Worm (Caenorhabditis elegans) whole organism, late embryonic: ENCODE results near the gene C42C1.3.

ENCODE experiments used
- ama-1 ChIP-seq: fragments of 150-350 bp; optimal IDR thresholded peaks from 2 replicates; lab custom pipeline; 2014
- ceh-14 ChIP-seq: sonication (generic microtip); optimal IDR thresholded peaks from 2 replicates; lab custom pipeline; 2016; ENCODE audit warnings: missing genotype, missing genetic modification characterization, missing compliant biosample characterization
- dmd-4 ChIP-seq: sonication (generic microtip); optimal IDR thresholded peaks from 2 replicates; lab custom pipeline; 2016; ENCODE audit warnings: borderline replicate concordance, missing genetic modification characterization, missing compliant biosample characterization
- elt-4 ChIP-seq: sonication (generic microtip); optimal IDR thresholded peaks from 2 replicates; lab custom pipeline; 2016; ENCODE audit warnings: missing genetic modification characterization, missing compliant biosample characterization
- eyg-1 ChIP-seq: sonication (generic microtip); optimal IDR thresholded peaks from 2 replicates; lab custom pipeline; 2016; ENCODE audit warnings: missing genotype, missing genetic modification characterization, missing compliant biosample characterization
- hlh-30 ChIP-seq: sonication (generic microtip); optimal IDR thresholded peaks from 2 replicates; lab custom pipeline; 2017; ENCODE audit warnings: antibody characterized with exemption, missing genetic modification characterization, missing compliant biosample characterization; ENCODE audit not compliant: insufficient read depth
- ttx-3 ChIP-seq: sonication (generic microtip); optimal IDR thresholded peaks from 2 replicates; lab custom pipeline; 2016; ENCODE audit warnings: missing genetic modification reagents, missing genetic modification characterization, missing compliant biosample characterization

DNA sequence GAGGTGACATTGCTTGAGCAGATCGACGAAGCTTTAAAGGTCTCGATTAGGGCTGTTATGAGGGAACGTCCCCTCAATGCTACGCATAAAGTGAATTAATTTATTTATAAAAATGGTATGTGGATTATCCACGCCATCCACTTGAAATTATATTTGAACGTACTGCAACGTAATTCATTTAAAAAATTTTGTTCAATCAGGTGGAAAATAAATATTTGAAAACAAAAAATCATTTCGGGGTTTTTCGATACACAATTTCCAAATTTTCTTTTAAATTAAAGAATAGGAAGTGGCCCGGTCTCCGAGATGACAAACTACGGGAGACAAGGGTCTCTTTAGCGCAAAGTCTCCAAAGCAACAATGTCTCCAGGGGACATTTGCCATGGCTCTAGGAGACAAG is 41.3 kb upstream of the C42C1.3 start, which contains the start of gene oac-58:
- TF ChIP-seq ama-1 (no peak), ceh-14 (no peak), eyg-1 (tag; lab: Kevin White, UChicago) (no peak), elt-4 (no peak), hlh-30 (no peak), ttx-3 (tag; lab: Kevin White, UChicago) (no peak), dmd-4 (tag; lab: Kevin White, UChicago) (no peak)
